Worm (Caenorhabditis elegans) whole organism, L1 larva: ENCODE data around the gene F13B6.1.

Source experiments
- C16A3.4 ChIP-seq: fragments of 150-350 bp; optimal IDR thresholded peaks from 2 replicates; lab custom pipeline; 2014; ENCODE audit warnings: missing biosample characterization, missing genetic modification characterization
- C34B4.2 ChIP-seq: sonication (generic microtip); optimal IDR thresholded peaks from 2 replicates; lab custom pipeline; 2017; ENCODE audit warnings: mild to moderate bottlenecking, missing genetic modification characterization, missing compliant biosample characterization
- F16B12.6 ChIP-seq: fragments of 150-350 bp; optimal IDR thresholded peaks from 2 replicates; lab custom pipeline; 2014; ENCODE audit warnings: missing biosample characterization, missing genetic modification characterization
- aly-2 ChIP-seq: fragments of 150-350 bp; optimal IDR thresholded peaks from 2 replicates; lab custom pipeline; 2014; ENCODE audit warnings: missing biosample characterization, missing genetic modification characterization
- ama-1 ChIP-seq: fragments of 150-350 bp; optimal IDR thresholded peaks from 2 replicates; lab custom pipeline; 2014
- blmp-1 ChIP-seq: fragments of 150-350 bp; optimal IDR thresholded peaks from 2 replicates; lab custom pipeline; 2014; ENCODE audit warnings: missing biosample characterization, missing genetic modification characterization
- ceh-63 ChIP-seq: fragments of 200-800 bp; sonication (Bioruptor generic); optimal IDR thresholded peaks from 2 replicates; lab custom pipeline; 2018; ENCODE audit warnings: mild to moderate bottlenecking, missing genetic modification characterization, missing compliant biosample characterization
- ceh-82 ChIP-seq, 3 experiments: fragments of 150-350 bp in 1 of 3; sonication (generic microtip) in 2 of 3; optimal IDR thresholded peaks; 2 replicates each; lab custom pipeline; 2014 to 2017; ENCODE audit warnings: missing biosample characterization in 3 of 3, missing genetic modification characterization in 3 of 3
- ceh-88 ChIP-seq: fragments of 200-800 bp; sonication (Bioruptor generic); IDR thresholded peaks from 2 replicates; pipeline ENCODE4 v1.3.6; 2022; ENCODE audit warnings: missing genetic modification characterization, missing compliant biosample characterization
- ceh-90 ChIP-seq: sonication (generic microtip); optimal IDR thresholded peaks from 2 replicates; lab custom pipeline; 2016; ENCODE audit warnings: missing genetic modification characterization, missing compliant biosample characterization
- ces-1 ChIP-seq: fragments of 150-350 bp; optimal IDR thresholded peaks from 2 replicates; lab custom pipeline; 2014; ENCODE audit warnings: missing biosample characterization, missing genetic modification reagents, missing genetic modification characterization
- dpl-1 ChIP-seq, 3 experiments: fragments of 150-350 bp in 2 of 3; sonication (generic microtip) in 1 of 3; optimal IDR thresholded peaks; 2 replicates each; lab custom pipeline; 2014 to 2017; ENCODE audit warnings: missing biosample characterization in 3 of 3, missing genetic modification characterization in 3 of 3, missing genetic modification reagents in 3 of 3
- efl-1 ChIP-seq, 4 experiments: fragments of 150-350 bp; optimal IDR thresholded peaks in 3 of 4; peaks in 1 of 4; 1 replicate in 1 of 4; 2 replicates in 3 of 4; lab custom pipeline; 2014; ENCODE audit warnings: missing biosample characterization in 2 of 4, missing genetic modification characterization in 2 of 4, missing genetic modification reagents in 2 of 4
- efl-3 ChIP-seq: fragments of 200-800 bp; sonication (Bioruptor generic); optimal IDR thresholded peaks from 2 replicates; lab custom pipeline; 2018; ENCODE audit warnings: mild to moderate bottlenecking, missing genetic modification characterization, missing compliant biosample characterization
- egl-27 ChIP-seq, 2 experiments: fragments of 150-350 bp in 1 of 2; sonication (generic microtip); optimal IDR thresholded peaks; 3 replicates each; lab custom pipeline; 2017 to 2018; ENCODE audit warnings: missing biosample characterization in 2 of 2, missing genetic modification characterization in 2 of 2, missing genetic modification reagents in 2 of 2
- elt-2 ChIP-seq: sonication (generic microtip); optimal IDR thresholded peaks from 2 replicates; lab custom pipeline; 2016; ENCODE audit warnings: missing genetic modification characterization, mild to moderate bottlenecking, inconsistent platforms, missing compliant biosample characterization, missing genetic modification reagents
- elt-3 ChIP-seq, 6 experiments: fragments of 150-350 bp in 1 of 6; sonication (generic microtip); optimal IDR thresholded peaks; 2 replicates each; lab custom pipeline; 2017 to 2018; ENCODE audit warnings: missing biosample characterization in 6 of 6, missing genetic modification characterization in 6 of 6, inconsistent platforms in 1 of 6
- ets-5 ChIP-seq: fragments of 200-800 bp; sonication (Bioruptor generic); IDR thresholded peaks from 2 replicates; pipeline ENCODE4 v1.3.6; 2022; ENCODE audit warnings: missing genetic modification characterization, missing compliant biosample characterization
- fkh-10 ChIP-seq: sonication (generic microtip); optimal IDR thresholded peaks from 2 replicates; lab custom pipeline; 2017; ENCODE audit warnings: missing biosample characterization, missing genetic modification reagents, missing genetic modification characterization
- fkh-4 ChIP-seq: sonication (generic microtip); optimal IDR thresholded peaks from 2 replicates; lab custom pipeline; 2016; ENCODE audit warnings: missing compliant biosample characterization, missing genetic modification characterization, borderline replicate concordance
- fos-1 ChIP-seq: fragments of 150-350 bp; optimal IDR thresholded peaks from 2 replicates; lab custom pipeline; 2014; ENCODE audit warnings: missing biosample characterization, missing genetic modification characterization
- hlh-17 ChIP-seq: fragments of 200-800 bp; sonication (Bioruptor generic); optimal IDR thresholded peaks from 2 replicates; lab custom pipeline; 2018; ENCODE audit warnings: missing genetic modification characterization, mild to moderate bottlenecking, missing compliant biosample characterization, moderate library complexity, borderline replicate concordance
- hlh-4 ChIP-seq: sonication (generic microtip); optimal IDR thresholded peaks from 2 replicates; lab custom pipeline; 2016; ENCODE audit warnings: mild to moderate bottlenecking, missing genetic modification characterization, missing compliant biosample characterization
- irx-1 ChIP-seq: sonication (generic microtip); optimal IDR thresholded peaks from 2 replicates; lab custom pipeline; 2016; ENCODE audit warnings: missing genetic modification characterization, missing compliant biosample characterization
- isw-1 ChIP-seq: fragments of 200-800 bp; sonication (Bioruptor generic); IDR thresholded peaks from 2 replicates; pipeline ENCODE4 v1.3.6; 2022; ENCODE audit warnings: missing genetic modification characterization, missing compliant biosample characterization
- lin-13 ChIP-seq: fragments of 150-350 bp; optimal IDR thresholded peaks from 2 replicates; lab custom pipeline; 2014; ENCODE audit warnings: missing biosample characterization, missing genetic modification reagents, missing genetic modification characterization
- lin-15B ChIP-seq: fragments of 150-350 bp; sonication (generic microtip); optimal IDR thresholded peaks from 3 replicates; lab custom pipeline; 2014; ENCODE audit warnings: missing biosample characterization, missing genetic modification characterization
- lin-39 ChIP-seq: fragments of 150-350 bp; optimal IDR thresholded peaks from 2 replicates; lab custom pipeline; 2014; ENCODE audit warnings: missing biosample characterization, missing genetic modification reagents, missing genetic modification characterization
- lsy-2 ChIP-seq, 2 experiments: fragments of 150-350 bp; optimal IDR thresholded peaks; 2 replicates each; lab custom pipeline; 2014; ENCODE audit warnings: missing biosample characterization in 2 of 2, missing genetic modification characterization in 2 of 2
- mab-9 ChIP-seq: fragments of 200-800 bp; sonication (Bioruptor generic); IDR thresholded peaks from 2 replicates; pipeline ENCODE4 v1.3.6; 2022; ENCODE audit warnings: missing genetic modification reagents, missing genetic modification characterization, missing compliant biosample characterization
- mdl-1 ChIP-seq, 2 experiments: fragments of 150-350 bp; optimal IDR thresholded peaks; 2 replicates each; lab custom pipeline; 2014 to 2017; ENCODE audit warnings: missing biosample characterization in 2 of 2, missing genetic modification characterization in 2 of 2, inconsistent platforms in 1 of 2
- mep-1 ChIP-seq: fragments of 150-350 bp; optimal IDR thresholded peaks from 2 replicates; lab custom pipeline; 2014; ENCODE audit warnings: missing biosample characterization, missing genetic modification characterization
- nhr-11 ChIP-seq: fragments of 150-350 bp; optimal IDR thresholded peaks from 2 replicates; lab custom pipeline; 2014; ENCODE audit warnings: missing biosample characterization, missing genetic modification characterization
- nhr-237 ChIP-seq: fragments of 150-350 bp; optimal IDR thresholded peaks from 2 replicates; lab custom pipeline; 2014; ENCODE audit warnings: missing biosample characterization, missing genetic modification characterization
- nhr-28 ChIP-seq: fragments of 150-350 bp; optimal IDR thresholded peaks from 2 replicates; lab custom pipeline; 2014; ENCODE audit warnings: missing biosample characterization, missing genetic modification characterization
- nhr-47 ChIP-seq: sonication (generic microtip); optimal IDR thresholded peaks from 2 replicates; lab custom pipeline; 2016; ENCODE audit warnings: mild to moderate bottlenecking, missing genetic modification characterization, moderate library complexity, missing compliant biosample characterization
- nhr-76 ChIP-seq: sonication (generic microtip); optimal IDR thresholded peaks from 2 replicates; lab custom pipeline; 2017; ENCODE audit warnings: missing biosample characterization, missing genetic modification characterization
- nhr-90 ChIP-seq: sonication (generic microtip); optimal IDR thresholded peaks from 2 replicates; lab custom pipeline; 2016; ENCODE audit warnings: mild to moderate bottlenecking, missing genetic modification characterization, missing compliant biosample characterization; ENCODE audit not compliant: poor library complexity
- pag-3 ChIP-seq: sonication (generic microtip); optimal IDR thresholded peaks from 2 replicates; lab custom pipeline; 2017; ENCODE audit warnings: missing genetic modification characterization, mild to moderate bottlenecking, missing compliant biosample characterization, antibody characterized with exemption, borderline replicate concordance; ENCODE audit not compliant: insufficient read depth
- pqm-1 ChIP-seq: sonication (generic microtip); optimal IDR thresholded peaks from 3 replicates; lab custom pipeline; 2017; ENCODE audit warnings: missing biosample characterization, missing genetic modification characterization
- rnt-1 ChIP-seq: sonication (generic microtip); optimal IDR thresholded peaks from 2 replicates; lab custom pipeline; 2016; ENCODE audit warnings: mild to moderate bottlenecking, missing genetic modification characterization, moderate library complexity, missing compliant biosample characterization
- skn-1 ChIP-seq: fragments of 150-350 bp; optimal IDR thresholded peaks from 2 replicates; lab custom pipeline; 2014; ENCODE audit warnings: missing biosample characterization, missing genetic modification characterization
- snpc-4 ChIP-seq: fragments of 150-350 bp; optimal IDR thresholded peaks from 2 replicates; lab custom pipeline; 2014; ENCODE audit warnings: missing biosample characterization, missing genetic modification characterization
- snu-23 ChIP-seq: sonication (generic microtip); optimal IDR thresholded peaks from 2 replicates; lab custom pipeline; 2016; ENCODE audit warnings: missing genetic modification characterization, missing compliant biosample characterization
- sptf-1 ChIP-seq: fragments of 150-350 bp; optimal IDR thresholded peaks from 2 replicates; lab custom pipeline; 2014; ENCODE audit warnings: missing biosample characterization, missing genetic modification characterization
- swsn-7 ChIP-seq: sonication (generic microtip); optimal IDR thresholded peaks from 2 replicates; lab custom pipeline; 2016; ENCODE audit warnings: missing genetic modification characterization, missing compliant biosample characterization
- tbx-2 ChIP-seq: sonication (generic microtip); optimal IDR thresholded peaks from 2 replicates; lab custom pipeline; 2016; ENCODE audit warnings: missing genetic modification characterization, missing compliant biosample characterization
- tlp-1 ChIP-seq: fragments of 150-350 bp; optimal IDR thresholded peaks from 2 replicates; lab custom pipeline; 2014; ENCODE audit warnings: missing biosample characterization, missing genetic modification characterization
- unc-62 ChIP-seq: fragments of 150-350 bp; optimal IDR thresholded peaks from 2 replicates; lab custom pipeline; 2014; ENCODE audit warnings: missing biosample characterization, missing genetic modification reagents, missing genetic modification characterization
- unc-98 ChIP-seq: fragments of 200-800 bp; sonication (Bioruptor generic); IDR thresholded peaks from 2 replicates; pipeline ENCODE4 v1.3.6; 2022; ENCODE audit warnings: missing genetic modification characterization, missing compliant biosample characterization
- vab-15 ChIP-seq: sonication (generic microtip); optimal IDR thresholded peaks from 2 replicates; lab custom pipeline; 2017; ENCODE audit warnings: missing genotype, mild to moderate bottlenecking, missing genetic modification characterization, missing compliant biosample characterization
- ztf-11 ChIP-seq, 2 experiments: sonication (generic microtip); optimal IDR thresholded peaks; 2 replicates each; lab custom pipeline; 2016 to 2017; ENCODE audit warnings: missing genetic modification characterization in 2 of 2, missing biosample characterization in 1 of 2, missing compliant biosample characterization in 1 of 2
- ztf-4 ChIP-seq: fragments of 150-350 bp; optimal IDR thresholded peaks from 2 replicates; lab custom pipeline; 2014; ENCODE audit warnings: missing biosample characterization, missing genetic modification characterization

Gene F13B6.1

DNA sequence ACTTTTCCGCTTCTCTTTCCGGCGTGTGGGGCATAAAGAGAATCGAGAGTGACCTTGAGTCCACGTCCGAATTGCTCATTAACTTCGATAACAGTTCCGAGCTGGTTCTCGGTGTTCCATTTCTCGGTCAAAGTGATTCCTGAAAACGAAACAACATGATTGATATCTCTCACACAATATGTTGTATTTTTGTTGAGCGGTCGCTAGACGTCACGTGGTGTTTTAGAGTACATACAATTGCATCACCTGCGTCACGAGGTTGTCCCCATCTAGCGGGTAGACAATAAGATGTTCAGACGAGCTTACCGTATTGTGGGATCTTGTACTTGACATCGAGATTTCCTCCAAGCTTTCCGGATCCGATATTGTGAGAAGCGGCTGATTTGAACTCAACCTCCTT is 51.0 kb downstream of the F13B6.1 start:
- no peak for TF ChIP-seq vab-15
- peak; percentile 56 for TF ChIP-seq lin-13
- TF ChIP-seq egl-27 (tag; optimal IDR thresholded peaks at IDR 0.05; lab: Kevin White, UChicago): no peak
- TF ChIP-seq nhr-76: no peak
- peak in 1 of 3 experiments; percentile 21 for TF ChIP-seq ceh-82 (tag; optimal IDR thresholded peaks at IDR 0.05; lab: Kevin White, UChicago)
- peak; percentile 9 for TF ChIP-seq lin-39 (tag; lab: Kevin White, UChicago)
- no peak for TF ChIP-seq ztf-11 (tag; optimal IDR thresholded peaks at IDR 0.05; lab: Kevin White, UChicago)
- TF ChIP-seq hlh-17 (GFP tag; lab: Kevin White, UChicago): no peak
- no peak for TF ChIP-seq ces-1 (GFP tag; lab: Kevin White, UChicago)
- TF ChIP-seq skn-1 (tag; lab: Kevin White, UChicago): peak; percentile 37
- peak; percentile 53 for TF ChIP-seq mep-1 (tag; lab: Kevin White, UChicago)
- TF ChIP-seq mab-9 (GFP tag; lab: Robert Waterston, UW): no peak
- TF ChIP-seq tbx-2: no peak
- no peak for TF ChIP-seq nhr-11 (tag; lab: Kevin White, UChicago)
- TF ChIP-seq rnt-1 (tag; lab: Kevin White, UChicago): peak; percentile 60
- TF ChIP-seq ztf-4 (tag; lab: Kevin White, UChicago): peak; percentile 6
- no peak for TF ChIP-seq pag-3 (tag; lab: Kevin White, UChicago)
- no peak for TF ChIP-seq isw-1 (GFP tag; lab: Robert Waterston, UW)
- TF ChIP-seq tlp-1: no peak
- TF ChIP-seq nhr-47 (tag; lab: Kevin White, UChicago): peak; percentile 32
- no peak for TF ChIP-seq pqm-1 (tag; lab: Kevin White, UChicago)
- peak in 2 of 3 experiments; percentile 51 to 66 for TF ChIP-seq dpl-1 (GFP tag; optimal IDR thresholded peaks at IDR 0.05; lab: Kevin White, UChicago)
- TF ChIP-seq ceh-88: no peak
- peak; percentile 67 for TF ChIP-seq nhr-90 (tag; lab: Kevin White, UChicago)
- peak; percentile 29 for TF ChIP-seq elt-2 (tag; lab: Kevin White, UChicago)
- no peak for TF ChIP-seq fkh-10 (GFP tag; lab: Kevin White, UChicago)
- TF ChIP-seq ceh-63 (GFP tag; lab: Kevin White, UChicago): no peak
- peak; percentile 57 for TF ChIP-seq blmp-1 (tag; lab: Kevin White, UChicago)
- TF ChIP-seq fos-1 (tag; lab: Kevin White, UChicago): no peak
- peak; percentile 35 to 59 for TF ChIP-seq lsy-2 (tag; optimal IDR thresholded peaks at IDR 0.05; lab: Kevin White, UChicago)
- TF ChIP-seq swsn-7 (tag; lab: Kevin White, UChicago): peak; percentile 35
- TF ChIP-seq fkh-4: no peak
- no peak for TF ChIP-seq C34B4.2 (tag; lab: Kevin White, UChicago)
- TF ChIP-seq ceh-90 (tag; lab: Kevin White, UChicago): no peak
- peak in 1 of 2 experiments; percentile 86 for TF ChIP-seq mdl-1 (tag; optimal IDR thresholded peaks at IDR 0.05; lab: Kevin White, UChicago)
- TF ChIP-seq snu-23 (GFP tag; lab: Kevin White, UChicago): peak; percentile 69
- no peak for TF ChIP-seq unc-62 (GFP tag; lab: Kevin White, UChicago)
- TF ChIP-seq sptf-1 (tag; lab: Kevin White, UChicago): no peak
- TF ChIP-seq aly-2 (tag; lab: Kevin White, UChicago): no peak
- no peak for TF ChIP-seq snpc-4
- no peak for TF ChIP-seq efl-3 (GFP tag; lab: Kevin White, UChicago)
- peak; percentile 79 for TF ChIP-seq ama-1 (lab: Kevin White, UChicago)
- TF ChIP-seq hlh-4 (tag; lab: Kevin White, UChicago): no peak
- peak; percentile 17 for TF ChIP-seq irx-1 (tag; lab: Kevin White, UChicago)
- no peak for TF ChIP-seq ets-5
- TF ChIP-seq lin-15B (tag; lab: Kevin White, UChicago): no peak
- TF ChIP-seq efl-1 (optimal IDR thresholded peaks at IDR 0.05; lab: Kevin White, UChicago): peak; percentile 11 to 45
- peak; percentile 59 to 97 for TF ChIP-seq efl-1 (GFP tag; optimal IDR thresholded peaks at IDR 0.05 in 1 of 2; lab: Kevin White, UChicago)
- peak; percentile 34 for TF ChIP-seq C16A3.4 (tag; lab: Kevin White, UChicago)
- TF ChIP-seq unc-98: no peak
- no peak for TF ChIP-seq nhr-237 (tag; lab: Kevin White, UChicago)
- TF ChIP-seq nhr-28 (tag; lab: Kevin White, UChicago): no peak
- TF ChIP-seq F16B12.6: no peak
- TF ChIP-seq elt-3 (tag; optimal IDR thresholded peaks at IDR 0.05; lab: Kevin White, UChicago): peak in 1 of 6 experiments; percentile 65
